Worm (Caenorhabditis elegans) whole organism, mixed stage, embryonic: ENCODE measurements around the gene C04H5.1.

Experiments used
- M03D4.4 ChIP-seq: sonication (generic microtip); optimal IDR thresholded peaks from 2 replicates; lab custom pipeline; 2017; ENCODE audit warnings: mild to moderate bottlenecking, missing genetic modification characterization, missing compliant biosample characterization
- bed-3 ChIP-seq: fragments of 200-800 bp; sonication (Bioruptor generic); optimal IDR thresholded peaks from 3 replicates; lab custom pipeline; 2018; ENCODE audit warnings: mild to moderate bottlenecking, missing genetic modification characterization, moderate library complexity, missing compliant biosample characterization
- blmp-1 ChIP-seq: fragments of 150-350 bp; optimal IDR thresholded peaks from 2 replicates; lab custom pipeline; 2014; ENCODE audit warnings: missing biosample characterization, missing genetic modification characterization
- ceh-83 ChIP-seq: fragments of 200-800 bp; sonication (Bioruptor generic); optimal IDR thresholded peaks from 2 replicates; lab custom pipeline; 2018; ENCODE audit warnings: mild to moderate bottlenecking, missing genetic modification characterization, missing compliant biosample characterization
- ces-1 ChIP-seq: fragments of 150-350 bp; optimal IDR thresholded peaks from 2 replicates; lab custom pipeline; 2014; ENCODE audit warnings: missing biosample characterization, missing genetic modification reagents, missing genetic modification characterization
- cnd-1 ChIP-seq: fragments of 200-800 bp; sonication (Bioruptor generic); optimal IDR thresholded peaks from 2 replicates; lab custom pipeline; 2018; ENCODE audit warnings: mild to moderate bottlenecking, missing genetic modification characterization, missing compliant biosample characterization
- elt-1 ChIP-seq: sonication (generic microtip); optimal IDR thresholded peaks from 2 replicates; lab custom pipeline; 2017; ENCODE audit warnings: missing genetic modification characterization, mild to moderate bottlenecking, missing compliant biosample characterization, antibody characterized with exemption, moderate library complexity, borderline replicate concordance; ENCODE audit not compliant: insufficient read depth
- elt-3 ChIP-seq: fragments of 150-350 bp; optimal IDR thresholded peaks from 2 replicates; lab custom pipeline; 2014; ENCODE audit warnings: missing biosample characterization, missing genetic modification characterization
- flh-1 ChIP-seq: fragments of 200-800 bp; sonication (Bioruptor generic); optimal IDR thresholded peaks from 2 replicates; lab custom pipeline; 2018; ENCODE audit warnings: mild to moderate bottlenecking, missing genetic modification characterization, moderate library complexity, missing compliant biosample characterization
- hlh-1 ChIP-seq: fragments of 150-350 bp; optimal IDR thresholded peaks from 2 replicates; lab custom pipeline; 2014; ENCODE audit warnings: missing biosample characterization, missing genetic modification reagents, missing genetic modification characterization
- lin-13 ChIP-seq: fragments of 150-350 bp; optimal IDR thresholded peaks from 2 replicates; lab custom pipeline; 2014; ENCODE audit warnings: missing biosample characterization, missing genetic modification characterization
- lin-32 ChIP-seq: fragments of 200-800 bp; sonication (Bioruptor generic); optimal IDR thresholded peaks from 2 replicates; lab custom pipeline; 2018; ENCODE audit warnings: mild to moderate bottlenecking, missing genetic modification characterization, missing compliant biosample characterization
- lsy-2 ChIP-seq: fragments of 150-350 bp; optimal IDR thresholded peaks from 2 replicates; lab custom pipeline; 2014; ENCODE audit warnings: missing biosample characterization, missing genetic modification characterization
- mab-5 ChIP-seq: fragments of 150-350 bp; optimal IDR thresholded peaks from 2 replicates; lab custom pipeline; 2014; ENCODE audit warnings: missing biosample characterization, missing genetic modification characterization
- mep-1 ChIP-seq: fragments of 150-350 bp; optimal IDR thresholded peaks from 2 replicates; lab custom pipeline; 2017; ENCODE audit warnings: missing biosample characterization, missing genetic modification reagents, missing genetic modification characterization, inconsistent platforms
- mls-2 ChIP-seq: sonication (generic microtip); optimal IDR thresholded peaks from 2 replicates; lab custom pipeline; 2016; ENCODE audit warnings: mild to moderate bottlenecking, missing genetic modification characterization, moderate library complexity, missing compliant biosample characterization
- nhr-12 ChIP-seq: fragments of 150-350 bp; optimal IDR thresholded peaks from 2 replicates; lab custom pipeline; 2014; ENCODE audit warnings: missing biosample characterization, missing genetic modification characterization
- nhr-237 ChIP-seq: fragments of 150-350 bp; optimal IDR thresholded peaks from 2 replicates; lab custom pipeline; 2014; ENCODE audit warnings: missing biosample characterization, missing genetic modification characterization
- nhr-28 ChIP-seq: fragments of 150-350 bp; optimal IDR thresholded peaks from 2 replicates; lab custom pipeline; 2014; ENCODE audit warnings: missing biosample characterization, missing genetic modification characterization
- nhr-76 ChIP-seq: sonication (generic microtip); optimal IDR thresholded peaks from 2 replicates; lab custom pipeline; 2017; ENCODE audit warnings: missing biosample characterization, missing genetic modification characterization
- pha-4 ChIP-seq: fragments of 150-350 bp; optimal IDR thresholded peaks from 2 replicates; lab custom pipeline; 2018; ENCODE audit warnings: missing biosample characterization, missing genetic modification reagents, missing genetic modification characterization
- sptf-1 ChIP-seq: sonication (generic microtip); optimal IDR thresholded peaks from 2 replicates; lab custom pipeline; 2017; ENCODE audit warnings: mild to moderate bottlenecking, missing genetic modification characterization, moderate library complexity, missing compliant biosample characterization
- tbx-8 ChIP-seq: fragments of 200-800 bp; sonication (Bioruptor generic); optimal IDR thresholded peaks from 2 replicates; lab custom pipeline; 2018; ENCODE audit warnings: mild to moderate bottlenecking, missing genetic modification characterization, moderate library complexity, missing compliant biosample characterization
- unc-120 ChIP-seq: sonication (generic microtip); optimal IDR thresholded peaks from 2 replicates; lab custom pipeline; 2017; ENCODE audit warnings: missing genetic modification characterization, missing compliant biosample characterization; ENCODE audit not compliant: poor library complexity, severe bottlenecking
- unc-39 ChIP-seq: fragments of 150-350 bp; optimal IDR thresholded peaks from 2 replicates; lab custom pipeline; 2014; ENCODE audit warnings: missing biosample characterization, missing genetic modification characterization
- unc-62 ChIP-seq: fragments of 150-350 bp; optimal IDR thresholded peaks from 2 replicates; lab custom pipeline; 2014; ENCODE audit warnings: missing biosample characterization, missing genetic modification reagents, missing genetic modification characterization
- zip-8 ChIP-seq: fragments of 150-350 bp; optimal IDR thresholded peaks from 2 replicates; lab custom pipeline; 2014; ENCODE audit warnings: missing biosample characterization, missing genetic modification characterization

The C04H5.1 gene

ce11 chrII:14497848-14498247, 36.3 kb upstream of the C04H5.1 start, which contains the start of gene dhs-8:
Gene dhs-8 (plus strand): TSS chrII:14498026.
- TF ChIP-seq nhr-12 (tag; lab: Kevin White, UChicago) (peak; percentile 25), nhr-28 (tag; lab: Kevin White, UChicago) (peak; percentile 12), bed-3 (no peak), mls-2 (no peak), ceh-83 (GFP tag; lab: Kevin White, UChicago) (no peak)
- TF ChIP-seq, all 35 proteins: peak for 2

DNA sequence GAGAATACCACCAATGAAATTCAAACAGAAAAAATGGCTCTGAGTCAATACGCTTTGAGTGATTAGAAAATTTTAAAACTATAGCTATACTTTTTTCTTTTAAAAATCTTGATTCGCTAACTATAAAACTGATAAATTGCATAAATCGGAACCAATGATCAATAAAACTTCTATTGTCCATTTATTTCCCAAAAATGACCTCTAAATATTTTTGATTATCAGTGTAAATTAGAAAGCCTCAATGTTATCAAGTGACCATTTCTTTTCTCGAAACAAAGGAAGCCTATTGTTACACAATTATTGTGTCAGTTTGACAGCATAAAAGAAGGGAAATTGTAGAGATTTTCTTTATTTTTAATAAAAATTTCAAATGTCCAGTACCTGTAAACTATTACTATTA, 34.0 kb upstream of the C04H5.1 start, which contains the start of gene K10H10.4:
K10H10.4 (plus strand) TSS at position 301 of the 400 bp plus-strand sequence.
- TF ChIP-seq lin-13 (tag; lab: Kevin White, UChicago) = no peak
- TF ChIP-seq nhr-12 (tag; lab: Kevin White, UChicago) = no peak
- no peak for TF ChIP-seq tbx-8
- TF ChIP-seq blmp-1 (tag; lab: Kevin White, UChicago) = no peak
- TF ChIP-seq, all 35 proteins: peak for 0

DNA sequence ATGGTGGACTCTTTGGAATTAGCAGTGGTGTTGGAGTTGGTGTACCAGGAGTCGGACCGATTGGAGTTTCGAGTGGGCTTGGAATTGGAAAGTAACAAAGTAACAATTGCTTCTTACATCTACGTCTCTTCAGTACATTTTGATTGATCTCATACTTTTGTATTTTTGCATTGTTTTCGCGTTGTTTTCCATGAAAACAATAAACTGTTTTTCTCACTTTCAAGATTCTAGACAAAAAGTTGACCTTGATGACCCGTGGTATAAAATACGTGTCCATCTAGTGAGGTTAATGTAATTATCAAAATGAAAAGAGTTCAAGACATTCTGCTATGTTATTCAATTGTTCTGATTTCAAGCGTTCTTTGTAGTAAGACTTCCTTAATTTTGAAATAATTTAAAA, 32.7 kb upstream of the C04H5.1 start, which contains the start of gene K10H10.5:
K10H10.5 (plus strand) TSS at position 301 of the 400 bp plus-strand sequence.
- TF ChIP-seq M03D4.4 (tag; lab: Kevin White, UChicago) = no peak
- TF ChIP-seq nhr-12 (tag; lab: Kevin White, UChicago) = no peak
- TF ChIP-seq mls-2 = no peak
- no peak for TF ChIP-seq flh-1
- no peak for TF ChIP-seq mep-1
- no peak for TF ChIP-seq zip-8 (tag; lab: Kevin White, UChicago)
- TF ChIP-seq unc-39 (tag; lab: Kevin White, UChicago) = no peak
- TF ChIP-seq cnd-1 (tag; lab: Kevin White, UChicago) = no peak
- TF ChIP-seq blmp-1 (tag; lab: Kevin White, UChicago) = no peak
- no peak for TF ChIP-seq unc-62 (GFP tag; lab: Kevin White, UChicago)
- TF ChIP-seq nhr-237 (tag; lab: Kevin White, UChicago) = no peak
- TF ChIP-seq pha-4 (tag; lab: Kevin White, UChicago) = no peak
- no peak for TF ChIP-seq ces-1
- TF ChIP-seq nhr-76 (tag; lab: Kevin White, UChicago) = no peak

ce11 chrII:14502997-14503396, 31.1 kb upstream of the C04H5.1 start, which contains the start of gene K10H10.6:
Gene K10H10.6 (plus strand): TSS chrII:14503297.
- TF ChIP-seq mab-5 (tag; lab: Kevin White, UChicago) (no peak), tbx-8 (no peak), zip-8 (tag; lab: Kevin White, UChicago) (no peak), elt-1 (tag; lab: Kevin White, UChicago) (no peak), lin-13 (tag; lab: Kevin White, UChicago) (no peak), bed-3 (no peak), cnd-1 (tag; lab: Kevin White, UChicago) (no peak), sptf-1 (tag; lab: Kevin White, UChicago) (no peak)

- TF ChIP-seq ces-1 (no peak), lsy-2 (tag; lab: Kevin White, UChicago) (no peak), unc-39 (tag; lab: Kevin White, UChicago) (no peak)
Measured at ce11 chrII:14506245-14506644, 27.9 kb upstream of the C04H5.1 start, which contains the start of gene K10H10.12. Gene K10H10.12 (minus strand): TSS chrII:14506345.

DNA sequence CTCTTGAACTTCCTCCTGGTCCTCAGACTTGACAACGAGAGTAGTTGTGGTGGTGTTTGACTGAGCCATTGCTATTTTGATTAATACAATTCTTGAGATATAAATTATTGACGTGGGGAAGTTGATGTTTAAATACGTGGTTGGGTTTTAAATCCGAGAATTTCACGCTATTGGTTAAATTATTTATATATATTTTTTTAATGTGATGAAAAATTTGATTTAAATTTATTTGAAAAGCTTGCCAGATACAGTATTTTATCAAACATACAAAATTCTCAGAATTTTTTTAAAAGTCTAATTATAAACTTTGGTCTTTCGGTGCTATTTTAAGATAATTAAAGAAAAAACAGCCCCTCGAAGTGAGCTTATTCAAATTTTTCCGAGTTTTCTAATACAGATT, 26.5 kb upstream of the C04H5.1 start, which contains the start of the genes K10H10.7 and K10H10.10:
K10H10.7 (minus strand) TSS at position 101 of the 400 bp plus-strand sequence.
K10H10.10 (plus strand) TSS at position 204 of the 400 bp plus-strand sequence.
- no peak for TF ChIP-seq flh-1
- no peak for TF ChIP-seq mep-1
- TF ChIP-seq nhr-12 (tag; lab: Kevin White, UChicago) = no peak
- no peak for TF ChIP-seq lin-32 (GFP tag; lab: Kevin White, UChicago)
- no peak for TF ChIP-seq pha-4 (tag; lab: Kevin White, UChicago)
- TF ChIP-seq hlh-1 (tag; lab: Kevin White, UChicago) = no peak
- TF ChIP-seq unc-120 (tag; lab: Kevin White, UChicago) = no peak
- TF ChIP-seq, all 35 proteins: peak for 0

DNA sequence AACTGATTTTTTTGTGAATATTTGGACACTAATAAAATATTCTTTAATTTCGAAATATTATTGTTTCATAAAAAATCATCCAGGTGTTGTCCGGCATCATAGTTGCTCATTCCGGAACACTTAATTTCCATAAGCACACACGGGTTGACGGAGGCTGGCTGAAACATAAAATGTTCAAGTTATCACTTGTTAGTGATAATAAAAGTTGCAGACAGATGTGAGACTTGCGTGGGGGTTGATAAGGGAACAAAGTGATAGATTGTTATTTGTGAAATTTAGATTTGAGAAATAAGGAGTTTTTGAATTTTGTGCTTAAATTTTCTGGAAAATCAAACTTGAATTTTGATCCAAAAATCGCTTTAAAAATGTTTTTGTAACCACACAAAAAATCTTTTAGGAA, 23.9 kb upstream of the C04H5.1 start:
- TF ChIP-seq mep-1 (no peak), nhr-12 (tag; lab: Kevin White, UChicago) (no peak), nhr-237 (tag; lab: Kevin White, UChicago) (no peak), elt-1 (tag; lab: Kevin White, UChicago) (no peak), nhr-28 (tag; lab: Kevin White, UChicago) (no peak), zip-8 (tag; lab: Kevin White, UChicago) (no peak), elt-3 (no peak)
